Fruit fly (Drosophila melanogaster): ENCODE measurements around the gene CG45122.

DNA sequence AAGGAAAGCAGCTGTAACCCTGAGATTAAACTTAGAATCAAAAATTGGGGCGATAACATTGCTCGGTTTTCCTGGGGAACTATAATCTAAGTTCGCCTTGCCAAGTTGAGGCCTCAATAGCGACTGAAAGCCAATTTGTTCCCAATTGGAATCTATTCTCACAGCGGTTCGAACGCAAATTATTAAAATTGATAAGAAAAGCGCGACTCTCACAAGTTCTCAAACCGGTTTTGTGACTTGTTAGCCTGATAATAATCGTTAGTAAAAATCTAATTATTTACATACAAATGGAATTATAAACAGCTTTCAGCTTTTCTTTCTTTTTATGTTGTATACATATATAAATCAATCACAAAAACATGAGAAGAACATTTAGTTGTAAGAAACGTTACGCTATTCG is 48.9 kb upstream of the CG45122 start, which contains the start of gene yellow-f2:
- TF ChIP-seq CG8924 (tag; optimal IDR thresholded peaks at IDR 0.05) (no peak), CG2120 (GFP tag; optimal IDR thresholded peaks at IDR 0.05) (no peak), CG13296 (GFP tag; optimal IDR thresholded peaks at IDR 0.05) (no peak)
